Worm (Caenorhabditis elegans) whole organism, young adult: ENCODE results near the gene gly-14.

Experiments
- B0019.2 ChIP-seq: fragments of 200-800 bp; sonication (Bioruptor generic); conservative IDR thresholded peaks from 2 replicates; pipeline ENCODE4 v1.3.6; 2022; ENCODE audit warnings: missing genetic modification reagents, missing genetic modification characterization, missing compliant biosample characterization
- B0261.1 ChIP-seq: sonication (generic microtip); optimal IDR thresholded peaks from 2 replicates; lab custom pipeline; 2016; ENCODE audit warnings: mild to moderate bottlenecking, missing genetic modification characterization, moderate library complexity, missing compliant biosample characterization
- B0336.3 ChIP-seq: fragments of 200-800 bp; sonication (Bioruptor generic); IDR thresholded peaks from 2 replicates; pipeline ENCODE4 v1.3.6; 2022; ENCODE audit warnings: missing genetic modification characterization, missing compliant biosample characterization
- F10E7.11 ChIP-seq: sonication (generic microtip); optimal IDR thresholded peaks from 2 replicates; lab custom pipeline; 2017; ENCODE audit warnings: mild to moderate bottlenecking, missing genetic modification characterization, moderate library complexity, missing compliant biosample characterization
- F23B12.7 ChIP-seq: sonication (generic microtip); optimal IDR thresholded peaks from 2 replicates; lab custom pipeline; 2017; ENCODE audit warnings: missing genetic modification characterization, mild to moderate bottlenecking, missing compliant biosample characterization, antibody characterized with exemption, moderate library complexity; ENCODE audit not compliant: insufficient read depth
- F37B4.10 ChIP-seq: fragments of 200-800 bp; sonication (Bioruptor generic); IDR thresholded peaks from 2 replicates; pipeline ENCODE4 v1.3.6; 2022; ENCODE audit warnings: missing genetic modification characterization, missing compliant biosample characterization
- F57A8.1 ChIP-seq: fragments of 200-800 bp; sonication (Bioruptor generic); optimal IDR thresholded peaks from 2 replicates; lab custom pipeline; 2018; ENCODE audit warnings: mild to moderate bottlenecking, missing genetic modification characterization, moderate library complexity, missing compliant biosample characterization
- F57C9.4 ChIP-seq: sonication (generic microtip); optimal IDR thresholded peaks from 2 replicates; lab custom pipeline; 2017; ENCODE audit warnings: mild to moderate bottlenecking, missing genetic modification characterization, missing compliant biosample characterization
- Y79H2A.3 ChIP-seq: fragments of 200-800 bp; sonication (Bioruptor generic); conservative IDR thresholded peaks from 2 replicates; pipeline ENCODE4 v1.3.6; 2022; ENCODE audit warnings: missing genetic modification reagents, missing genetic modification characterization, missing compliant biosample characterization
- ZK185.1 ChIP-seq: sonication (generic microtip); optimal IDR thresholded peaks from 2 replicates; lab custom pipeline; 2016; ENCODE audit warnings: mild to moderate bottlenecking, missing genetic modification characterization, missing compliant biosample characterization; ENCODE audit not compliant: poor library complexity, severe bottlenecking
- akir-1 ChIP-seq: fragments of 200-800 bp; sonication (Bioruptor generic); optimal IDR thresholded peaks from 2 replicates; lab custom pipeline; 2018; ENCODE audit warnings: mild to moderate bottlenecking, missing genetic modification characterization, moderate library complexity, missing compliant biosample characterization
- ama-1 ChIP-seq, 3 experiments: fragments of 150-350 bp in 1 of 3; sonication (generic microtip) in 2 of 3; optimal IDR thresholded peaks; 2 replicates each; lab custom pipeline; 2014 to 2018; ENCODE audit warnings: missing biosample characterization in 2 of 3, missing genetic modification characterization in 2 of 3, missing genetic modification reagents in 2 of 3
- atf-7 ChIP-seq: sonication (generic microtip); optimal IDR thresholded peaks from 2 replicates; lab custom pipeline; 2017; ENCODE audit warnings: mild to moderate bottlenecking, missing genetic modification characterization, missing compliant biosample characterization
- attf-5 ChIP-seq: fragments of 200-800 bp; sonication (Bioruptor generic); optimal IDR thresholded peaks from 2 replicates; lab custom pipeline; 2018; ENCODE audit warnings: mild to moderate bottlenecking, missing genetic modification characterization, missing compliant biosample characterization
- bed-1 ChIP-seq: fragments of 200-800 bp; sonication (Bioruptor generic); IDR thresholded peaks from 2 replicates; pipeline ENCODE4 v1.3.6; 2022; ENCODE audit warnings: missing genetic modification reagents, missing genetic modification characterization, missing compliant biosample characterization
- bed-2 ChIP-seq: fragments of 200-800 bp; sonication (Bioruptor generic); IDR thresholded peaks from 2 replicates; pipeline ENCODE4 v1.3.6; 2022; ENCODE audit warnings: missing genetic modification reagents, missing genetic modification characterization, missing compliant biosample characterization
- ccch-3 ChIP-seq: fragments of 200-800 bp; sonication (Bioruptor generic); optimal IDR thresholded peaks from 2 replicates; lab custom pipeline; 2018; ENCODE audit warnings: mild to moderate bottlenecking, missing genetic modification characterization, missing compliant biosample characterization
- cebp-1 ChIP-seq, 2 experiments: fragments of 200-800 bp in 1 of 2; sonication (Bioruptor generic) in 1 of 2; sonication (generic microtip) in 1 of 2; IDR thresholded peaks in 1 of 2; optimal IDR thresholded peaks in 1 of 2; 2 replicates each; pipeline versions ENCODE4 v1.3.6 to Lab custom; 2017 to 2022; ENCODE audit warnings: missing compliant biosample characterization in 2 of 2, missing genetic modification characterization in 2 of 2, mild to moderate bottlenecking in 1 of 2, missing genetic modification reagents in 1 of 2, moderate library complexity in 1 of 2
- ceh-27 ChIP-seq: fragments of 200-800 bp; sonication (Bioruptor generic); optimal IDR thresholded peaks from 2 replicates; lab custom pipeline; 2018; ENCODE audit warnings: mild to moderate bottlenecking, missing genetic modification characterization, moderate library complexity, missing compliant biosample characterization
- ceh-58 ChIP-seq: fragments of 200-800 bp; sonication (Bioruptor generic); IDR thresholded peaks from 2 replicates; pipeline ENCODE4 v1.3.6; 2022; ENCODE audit warnings: missing genetic modification characterization, missing compliant biosample characterization
- chd-7 ChIP-seq: sonication (generic microtip); optimal IDR thresholded peaks from 2 replicates; lab custom pipeline; 2016; ENCODE audit warnings: mild to moderate bottlenecking, missing genetic modification characterization, moderate library complexity, missing compliant biosample characterization
- die-1 ChIP-seq: sonication (generic microtip); optimal IDR thresholded peaks from 2 replicates; lab custom pipeline; 2016; ENCODE audit warnings: missing genotype, mild to moderate bottlenecking, missing genetic modification characterization, missing compliant biosample characterization
- dox-1 ChIP-seq: fragments of 200-800 bp; sonication (Bioruptor generic); IDR thresholded peaks from 2 replicates; pipeline ENCODE4 v1.3.6; 2022; ENCODE audit warnings: missing genetic modification reagents, missing genetic modification characterization, missing compliant biosample characterization
- dpff-1 ChIP-seq: sonication (generic microtip); optimal IDR thresholded peaks from 2 replicates; lab custom pipeline; 2017; ENCODE audit warnings: mild to moderate bottlenecking, missing genetic modification characterization, missing compliant biosample characterization
- efl-1 ChIP-seq: fragments of 150-350 bp; optimal IDR thresholded peaks from 2 replicates; lab custom pipeline; 2014; ENCODE audit warnings: missing biosample characterization, missing genetic modification reagents, missing genetic modification characterization
- egrh-3 ChIP-seq: fragments of 200-800 bp; sonication (Bioruptor generic); IDR thresholded peaks from 2 replicates; pipeline ENCODE4 v1.3.6; 2022; ENCODE audit warnings: missing genetic modification reagents, missing genetic modification characterization, missing compliant biosample characterization
- ekl-4 ChIP-seq: fragments of 200-800 bp; sonication (Bioruptor generic); IDR thresholded peaks from 2 replicates; pipeline ENCODE4 v1.3.6; 2022; ENCODE audit warnings: missing genetic modification reagents, missing genetic modification characterization, missing compliant biosample characterization
- hmg-20 ChIP-seq: fragments of 200-800 bp; sonication (Bioruptor generic); IDR thresholded peaks from 2 replicates; pipeline ENCODE4 v1.3.6; 2022; ENCODE audit warnings: missing genetic modification reagents, missing genetic modification characterization, missing compliant biosample characterization
- hrde-1 ChIP-seq: sonication (generic microtip); optimal IDR thresholded peaks from 2 replicates; lab custom pipeline; 2016; ENCODE audit warnings: missing genetic modification characterization, mild to moderate bottlenecking, missing compliant biosample characterization, moderate library complexity, missing genotype, missing genetic modification reagents, borderline replicate concordance
- hsf-1 ChIP-seq: fragments of 200-800 bp; sonication (Bioruptor generic); IDR thresholded peaks from 2 replicates; pipeline ENCODE4 v1.3.6; 2022; ENCODE audit warnings: missing genetic modification reagents, missing genetic modification characterization, missing compliant biosample characterization
- lsy-27 ChIP-seq: sonication (generic microtip); optimal IDR thresholded peaks from 2 replicates; lab custom pipeline; 2017; ENCODE audit warnings: missing genetic modification characterization, mild to moderate bottlenecking, missing compliant biosample characterization, antibody characterized with exemption, missing genotype, borderline replicate concordance; ENCODE audit not compliant: insufficient read depth
- madf-8 ChIP-seq: fragments of 200-800 bp; sonication (Bioruptor generic); conservative IDR thresholded peaks from 2 replicates; pipeline ENCODE4 v1.3.6; 2022; ENCODE audit warnings: missing genetic modification reagents, missing genetic modification characterization, missing compliant biosample characterization
- nfya-1 ChIP-seq: sonication (generic microtip); optimal IDR thresholded peaks from 2 replicates; lab custom pipeline; 2017; ENCODE audit warnings: antibody characterized with exemption, missing compliant biosample characterization, missing genetic modification characterization, borderline replicate concordance; ENCODE audit not compliant: insufficient read depth
- nfyb-1 ChIP-seq: fragments of 200-800 bp; sonication (Bioruptor generic); IDR thresholded peaks from 2 replicates; pipeline ENCODE4 v1.3.6; 2022; ENCODE audit warnings: missing genetic modification reagents, missing genetic modification characterization, missing compliant biosample characterization
- nhr-120 ChIP-seq: fragments of 200-800 bp; sonication (Bioruptor generic); IDR thresholded peaks from 2 replicates; pipeline ENCODE4 v1.3.6; 2022; ENCODE audit warnings: missing genetic modification characterization, missing compliant biosample characterization
- nhr-179 ChIP-seq: sonication (generic microtip); optimal IDR thresholded peaks from 2 replicates; lab custom pipeline; 2016; ENCODE audit warnings: mild to moderate bottlenecking, missing genetic modification characterization, missing compliant biosample characterization
- nhr-90 ChIP-seq: sonication (generic microtip); optimal IDR thresholded peaks from 2 replicates; lab custom pipeline; 2016; ENCODE audit warnings: missing genotype, mild to moderate bottlenecking, missing genetic modification characterization, missing compliant biosample characterization
- rcor-1 ChIP-seq: fragments of 200-800 bp; sonication (Bioruptor generic); IDR thresholded peaks from 2 replicates; pipeline ENCODE4 v1.3.6; 2022; ENCODE audit warnings: missing genetic modification reagents, missing genetic modification characterization, missing compliant biosample characterization
- rpc-1 ChIP-seq, 2 experiments: fragments of 150-350 bp in 1 of 2; sonication (generic microtip) in 1 of 2; optimal IDR thresholded peaks; 2 replicates each; lab custom pipeline; 2014 to 2018; ENCODE audit warnings: missing biosample characterization in 1 of 2, missing genetic modification characterization in 1 of 2, missing genetic modification reagents in 1 of 2, missing genotype in 1 of 2
- sea-2 ChIP-seq: fragments of 200-800 bp; sonication (Bioruptor generic); IDR thresholded peaks from 2 replicates; pipeline ENCODE4 v1.3.6; 2022; ENCODE audit warnings: missing genetic modification characterization, missing compliant biosample characterization
- snpc-1.1 ChIP-seq: sonication (generic microtip); optimal IDR thresholded peaks from 2 replicates; lab custom pipeline; 2017; ENCODE audit warnings: missing genetic modification characterization, mild to moderate bottlenecking, missing compliant biosample characterization, antibody characterized with exemption, moderate library complexity, missing genotype, missing genetic modification reagents; ENCODE audit not compliant: insufficient read depth
- tbx-9 ChIP-seq: sonication (generic microtip); optimal IDR thresholded peaks from 2 replicates; lab custom pipeline; 2016; ENCODE audit warnings: borderline replicate concordance, missing genetic modification characterization, inconsistent platforms, missing compliant biosample characterization
- tlf-1 ChIP-seq: fragments of 200-800 bp; sonication (Bioruptor generic); optimal IDR thresholded peaks from 2 replicates; lab custom pipeline; 2018; ENCODE audit warnings: mild to moderate bottlenecking, missing genetic modification characterization, missing compliant biosample characterization
- zfh-2 ChIP-seq: fragments of 200-800 bp; sonication (Bioruptor generic); conservative IDR thresholded peaks from 2 replicates; pipeline ENCODE4 v1.3.6; 2022; ENCODE audit warnings: missing genetic modification reagents, missing genetic modification characterization, missing compliant biosample characterization
- ztf-18 ChIP-seq: sonication (generic microtip); optimal IDR thresholded peaks from 2 replicates; lab custom pipeline; 2016; ENCODE audit warnings: missing genotype, mild to moderate bottlenecking, missing genetic modification characterization, missing compliant biosample characterization
- ztf-22 ChIP-seq: fragments of 200-800 bp; sonication (Bioruptor generic); optimal IDR thresholded peaks from 2 replicates; lab custom pipeline; 2018; ENCODE audit warnings: mild to moderate bottlenecking, missing genetic modification characterization, moderate library complexity, missing compliant biosample characterization

The gly-14 gene

DNA sequence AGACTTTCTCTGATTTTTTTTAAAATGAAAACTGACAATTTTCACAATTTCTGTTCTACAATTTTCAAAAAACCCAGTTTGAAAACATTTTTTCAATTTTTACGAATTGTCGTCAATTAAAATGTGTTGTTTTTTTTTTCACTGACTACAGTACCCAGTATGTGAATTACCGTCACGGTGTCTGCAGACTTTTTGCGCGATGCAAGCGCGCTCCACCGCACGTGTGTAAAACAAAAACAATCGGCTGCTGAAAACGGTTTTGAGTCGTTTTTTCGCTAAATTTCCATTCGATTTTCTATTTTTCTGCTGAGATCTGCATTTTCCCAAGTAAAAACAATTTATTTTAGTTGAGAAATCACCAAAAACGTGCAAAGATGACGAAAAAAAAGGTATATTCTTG is 36.8 kb downstream of the gly-14 start:
- TF ChIP-seq sea-2 (GFP tag; lab: Robert Waterston, UW) (0 out of 2 replicates have a peak, but pooled peaks have one; percentile 65), bed-1 (GFP tag; lab: Robert Waterston, UW) (no peak), B0019.2 (GFP tag; lab: Robert Waterston, UW) (peak; percentile 85), B0261.1 (tag; lab: Kevin White, UChicago) (peak; percentile 36), rcor-1 (peak; percentile 93), ceh-58 (no peak), ccch-3 (no peak), nfya-1 (tag; lab: Kevin White, UChicago) (no peak), bed-2 (GFP tag; lab: Robert Waterston, UW) (0 out of 2 replicates have a peak, but pooled peaks have one; percentile 52), nhr-90 (tag; lab: Kevin White, UChicago) (peak; percentile 30), efl-1 (GFP tag; lab: Kevin White, UChicago) (peak; percentile 82), nfyb-1 (GFP tag; lab: Robert Waterston, UW) (peak; percentile 98), atf-7 (tag; lab: Kevin White, UChicago) (peak; percentile 82), ZK185.1 (tag; lab: Kevin White, UChicago) (peak; percentile 95), attf-5 (GFP tag; lab: Kevin White, UChicago) (peak; percentile 97), Y79H2A.3 (GFP tag; lab: Robert Waterston, UW) (no peak), F57C9.4 (tag; lab: Kevin White, UChicago) (peak; percentile 23), ekl-4 (GFP tag; lab: Robert Waterston, UW) (peak; percentile 96), ztf-18 (tag; lab: Kevin White, UChicago) (peak; percentile 91), F23B12.7 (peak; percentile 92), tbx-9 (no peak), lsy-27 (tag; lab: Kevin White, UChicago) (peak; percentile 3), ceh-27 (peak; percentile 97), F10E7.11 (tag; lab: Kevin White, UChicago) (peak; percentile 77), nhr-179 (tag; lab: Kevin White, UChicago) (no peak), F57A8.1 (no peak), dox-1 (GFP tag; lab: Robert Waterston, UW) (peak; percentile 94), hrde-1 (tag; lab: Kevin White, UChicago) (peak; percentile 4), akir-1 (no peak), snpc-1.1 (tag; lab: Kevin White, UChicago) (peak; percentile 21), tlf-1 (peak; percentile 98), chd-7 (tag; lab: Kevin White, UChicago) (peak; percentile 88), F37B4.10 (peak; percentile 80; the same call in 1 of the 2 replicates), cebp-1 (GFP tag; IDR thresholded peaks at IDR 0.05; lab: Robert Waterston, UW) (peak; percentile 81), cebp-1 (tag; optimal IDR thresholded peaks at IDR 0.05; lab: Kevin White, UChicago) (peak; percentile 93), rpc-1 (optimal IDR thresholded peaks at IDR 0.05; lab: Kevin White, UChicago) (peak; percentile 12), rpc-1 (tag; optimal IDR thresholded peaks at IDR 0.05; lab: Kevin White, UChicago) (no peak), dpff-1 (tag; lab: Kevin White, UChicago) (no peak), B0336.3 (peak; percentile 96), hmg-20 (GFP tag; lab: Robert Waterston, UW) (peak; percentile 80), egrh-3 (GFP tag; lab: Robert Waterston, UW) (no peak), nhr-120 (GFP tag; lab: Robert Waterston, UW) (0 out of 2 replicates have a peak, but pooled peaks have one; percentile 19), ztf-22 (GFP tag; lab: Kevin White, UChicago) (peak; percentile 60), zfh-2 (no peak), madf-8 (GFP tag; lab: Robert Waterston, UW) (peak; percentile 57), ama-1 (optimal IDR thresholded peaks at IDR 0.05; lab: Kevin White, UChicago) (peak; percentile 45), ama-1 (GFP tag; optimal IDR thresholded peaks at IDR 0.05; lab: Kevin White, UChicago) (no peak), die-1 (tag; lab: Kevin White, UChicago) (no peak), hsf-1 (GFP tag; lab: Robert Waterston, UW) (peak; percentile 73)
